Worm (Caenorhabditis elegans) whole organism, L3 larva: ENCODE results near the gene heri-1.

Experiments
- ceh-9 ChIP-seq: sonication (generic microtip); optimal IDR thresholded peaks from 2 replicates; lab custom pipeline; 2018; ENCODE audit warnings: missing biosample characterization, missing genetic modification characterization
- lin-39 ChIP-seq: fragments of 150-350 bp; optimal IDR thresholded peaks from 2 replicates; lab custom pipeline; 2018; ENCODE audit warnings: missing biosample characterization, missing genetic modification reagents, missing genetic modification characterization
- mdl-1 ChIP-seq: fragments of 150-350 bp; optimal IDR thresholded peaks from 2 replicates; lab custom pipeline; 2014; ENCODE audit warnings: missing biosample characterization, missing genetic modification characterization
- nhr-237 ChIP-seq: fragments of 150-350 bp; optimal IDR thresholded peaks from 2 replicates; lab custom pipeline; 2014; ENCODE audit warnings: missing biosample characterization, missing genetic modification characterization
- nhr-77 ChIP-seq: fragments of 150-350 bp; optimal IDR thresholded peaks from 2 replicates; lab custom pipeline; 2014; ENCODE audit warnings: missing biosample characterization, missing genetic modification characterization
- tbx-2 ChIP-seq: sonication (generic microtip); optimal IDR thresholded peaks from 2 replicates; lab custom pipeline; 2016; ENCODE audit warnings: mild to moderate bottlenecking, missing genetic modification characterization, missing compliant biosample characterization
- unc-39 ChIP-seq: sonication (generic microtip); optimal IDR thresholded peaks from 4 replicates; lab custom pipeline; 2017; ENCODE audit warnings: missing biosample characterization, missing genetic modification characterization
- ztf-11 ChIP-seq: fragments of 150-350 bp; optimal IDR thresholded peaks from 2 replicates; lab custom pipeline; 2014; ENCODE audit warnings: missing biosample characterization, missing genetic modification characterization

DNA sequence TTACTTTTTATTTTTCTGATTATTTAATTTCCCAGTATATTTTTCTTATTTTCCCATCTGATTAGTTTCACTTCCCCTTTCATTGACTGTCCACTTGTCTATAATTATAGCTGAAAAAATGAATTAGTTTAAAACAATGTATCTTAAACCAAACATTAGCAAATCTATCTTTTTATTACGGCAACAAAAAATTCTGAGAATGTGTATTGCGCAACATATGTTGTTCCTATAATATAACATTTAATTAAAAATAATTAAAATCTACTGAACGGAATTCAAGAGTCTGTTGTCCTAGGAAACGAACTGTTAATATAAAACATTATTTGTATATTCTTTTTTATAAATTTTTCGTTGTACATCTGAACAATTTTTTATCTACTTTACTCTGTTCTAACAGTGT, 3.0 kb downstream of the heri-1 start:
- no peak for TF ChIP-seq unc-39
- no peak for TF ChIP-seq mdl-1 (tag; lab: Kevin White, UChicago)
- no peak for TF ChIP-seq lin-39
- TF ChIP-seq tbx-2 = no peak
- TF ChIP-seq ceh-9 (tag; lab: Kevin White, UChicago) = no peak
- TF ChIP-seq nhr-237 = no peak
- no peak for TF ChIP-seq nhr-77 (tag; lab: Kevin White, UChicago)
- no peak for TF ChIP-seq ztf-11 (tag; lab: Kevin White, UChicago)
